Worm (Caenorhabditis elegans) whole organism, L4 larva: ENCODE results near the gene flp-7.

Source experiments
- D1046.2 ChIP-seq: fragments of 200-800 bp; sonication (Bioruptor generic); IDR thresholded peaks from 2 replicates; pipeline ENCODE4 v1.3.6; 2022; ENCODE audit warnings: missing genetic modification characterization, missing compliant biosample characterization
- F26F4.8 ChIP-seq: fragments of 200-800 bp; sonication (Bioruptor generic); conservative IDR thresholded peaks from 2 replicates; pipeline ENCODE4 v1.3.6; 2022; ENCODE audit warnings: missing genetic modification characterization, missing compliant biosample characterization
- F37D6.2 ChIP-seq: sonication (generic microtip); optimal IDR thresholded peaks from 2 replicates; lab custom pipeline; 2016; ENCODE audit warnings: mild to moderate bottlenecking, missing genetic modification characterization, missing compliant biosample characterization
- F44E2.7 ChIP-seq: fragments of 200-800 bp; sonication (Bioruptor generic); IDR thresholded peaks from 2 replicates; pipeline ENCODE4 v2.1.2; 2022; ENCODE audit warnings: missing genetic modification characterization, missing compliant biosample characterization
- F49E8.2 ChIP-seq: sonication (generic microtip); optimal IDR thresholded peaks from 2 replicates; lab custom pipeline; 2016; ENCODE audit warnings: missing compliant biosample characterization, mild to moderate bottlenecking, missing genetic modification characterization, borderline replicate concordance
- T26A8.4 ChIP-seq: fragments of 200-800 bp; sonication (Bioruptor generic); IDR thresholded peaks from 2 replicates; pipeline ENCODE4 v1.3.6; 2022; ENCODE audit warnings: missing genetic modification characterization, missing compliant biosample characterization
- Y105C5A.15 ChIP-seq: fragments of 200-800 bp; sonication (Bioruptor generic); IDR thresholded peaks from 2 replicates; pipeline ENCODE4 v1.3.6; 2022; ENCODE audit warnings: missing genetic modification characterization, missing compliant biosample characterization
- Y5F2A.4 ChIP-seq: fragments of 200-800 bp; sonication (Bioruptor generic); optimal IDR thresholded peaks from 2 replicates; lab custom pipeline; 2018; ENCODE audit warnings: mild to moderate bottlenecking, missing genetic modification characterization, missing compliant biosample characterization
- ZK337.2 ChIP-seq: fragments of 200-800 bp; sonication (Bioruptor generic); IDR thresholded peaks from 2 replicates; pipeline ENCODE4 v1.3.6; 2022; ENCODE audit warnings: missing genetic modification reagents, missing genetic modification characterization, missing compliant biosample characterization
- aly-2 ChIP-seq: sonication (generic microtip); optimal IDR thresholded peaks from 2 replicates; lab custom pipeline; 2018; ENCODE audit warnings: missing biosample characterization, missing genetic modification characterization
- attf-4 ChIP-seq: sonication (generic microtip); optimal IDR thresholded peaks from 3 replicates; lab custom pipeline; 2017; ENCODE audit warnings: missing biosample characterization, missing genetic modification characterization
- ceh-20 ChIP-seq: fragments of 200-800 bp; sonication (Bioruptor generic); IDR thresholded peaks from 2 replicates; pipeline ENCODE4 v1.3.6; 2022; ENCODE audit warnings: missing genetic modification reagents, missing genetic modification characterization, missing compliant biosample characterization
- ceh-32 ChIP-seq: sonication (generic microtip); optimal IDR thresholded peaks from 2 replicates; lab custom pipeline; 2016; ENCODE audit warnings: mild to moderate bottlenecking, missing genetic modification characterization, missing compliant biosample characterization; ENCODE audit not compliant: poor library complexity
- ces-1 ChIP-seq: fragments of 150-350 bp; sonication (generic microtip); optimal IDR thresholded peaks from 4 replicates; lab custom pipeline; 2014; ENCODE audit warnings: missing biosample characterization, missing genetic modification reagents, missing genetic modification characterization
- cey-2 ChIP-seq: sonication (generic microtip); optimal IDR thresholded peaks from 3 replicates; lab custom pipeline; 2017; ENCODE audit warnings: missing genetic modification characterization, mild to moderate bottlenecking, missing compliant biosample characterization, antibody characterized with exemption, borderline replicate concordance; ENCODE audit not compliant: insufficient read depth
- ctbp-1 ChIP-seq: fragments of 200-800 bp; sonication (Bioruptor generic); IDR thresholded peaks from 2 replicates; pipeline ENCODE4 v1.3.6; 2022; ENCODE audit warnings: missing genetic modification reagents, missing genetic modification characterization, missing compliant biosample characterization
- daf-16 ChIP-seq, 3 experiments: sonication (generic microtip); optimal IDR thresholded peaks; 2 replicates each; lab custom pipeline; 2016 to 2017; ENCODE audit warnings: missing genetic modification characterization in 3 of 3, missing genetic modification reagents in 3 of 3, mild to moderate bottlenecking in 2 of 3, missing compliant biosample characterization in 2 of 3, missing biosample characterization in 1 of 3, moderate library complexity in 1 of 3
- daf-19 ChIP-seq: fragments of 200-800 bp; sonication (Bioruptor generic); conservative IDR thresholded peaks from 2 replicates; pipeline ENCODE4 v1.3.6; 2022; ENCODE audit warnings: missing genetic modification characterization, missing compliant biosample characterization
- dmd-6 ChIP-seq: fragments of 200-800 bp; sonication (Bioruptor generic); IDR thresholded peaks from 2 replicates; pipeline ENCODE4 v1.3.6; 2022; ENCODE audit warnings: missing genetic modification reagents, missing genetic modification characterization, missing compliant biosample characterization
- dmd-8 ChIP-seq: fragments of 200-800 bp; sonication (Bioruptor generic); IDR thresholded peaks from 2 replicates; pipeline ENCODE4 v1.3.6; 2022; ENCODE audit warnings: missing genetic modification characterization, missing compliant biosample characterization
- dpl-1 ChIP-seq: fragments of 150-350 bp; optimal IDR thresholded peaks from 2 replicates; lab custom pipeline; 2014; ENCODE audit warnings: missing biosample characterization, missing genetic modification reagents, missing genetic modification characterization
- dve-1 ChIP-seq: sonication (generic microtip); optimal IDR thresholded peaks from 2 replicates; lab custom pipeline; 2017; ENCODE audit warnings: antibody characterized with exemption, mild to moderate bottlenecking, missing genetic modification characterization, missing compliant biosample characterization; ENCODE audit not compliant: insufficient read depth
- egl-27 ChIP-seq: sonication (generic microtip); optimal IDR thresholded peaks from 3 replicates; lab custom pipeline; 2017; ENCODE audit warnings: missing biosample characterization, missing genetic modification reagents, missing genetic modification characterization
- egl-43 ChIP-seq: fragments of 200-800 bp; sonication (Bioruptor generic); IDR thresholded peaks from 2 replicates; pipeline ENCODE4 v1.3.6; 2022; ENCODE audit warnings: missing genetic modification reagents, missing genetic modification characterization, missing compliant biosample characterization
- jun-1 ChIP-seq: fragments of 150-350 bp; optimal IDR thresholded peaks from 2 replicates; lab custom pipeline; 2014; ENCODE audit warnings: missing biosample characterization, missing genetic modification reagents, missing genetic modification characterization
- lin-13 ChIP-seq: fragments of 150-350 bp; optimal IDR thresholded peaks from 2 replicates; lab custom pipeline; 2014; ENCODE audit warnings: missing biosample characterization, missing genetic modification reagents, missing genetic modification characterization
- lin-29 ChIP-seq: fragments of 200-800 bp; sonication (Bioruptor generic); IDR thresholded peaks from 2 replicates; pipeline ENCODE4 v1.3.6; 2022; ENCODE audit warnings: missing genetic modification reagents, missing genetic modification characterization, missing compliant biosample characterization
- lin-39 ChIP-seq: fragments of 150-350 bp; optimal IDR thresholded peaks from 2 replicates; lab custom pipeline; 2014; ENCODE audit warnings: missing biosample characterization, missing genetic modification reagents, missing genetic modification characterization
- lir-3 ChIP-seq: sonication (generic microtip); optimal IDR thresholded peaks from 2 replicates; lab custom pipeline; 2016; ENCODE audit warnings: mild to moderate bottlenecking, missing genetic modification characterization, missing compliant biosample characterization
- madf-5 ChIP-seq, 2 experiments: fragments of 200-800 bp; sonication (Bioruptor generic); IDR thresholded peaks; 2 replicates each; pipeline ENCODE4 v1.3.6; 2022; ENCODE audit warnings: missing compliant biosample characterization in 2 of 2, missing genetic modification characterization in 2 of 2
- madf-9 ChIP-seq: fragments of 200-800 bp; sonication (Bioruptor generic); conservative IDR thresholded peaks from 2 replicates; pipeline ENCODE4 v1.3.6; 2022; ENCODE audit warnings: missing genetic modification reagents, missing genetic modification characterization, missing compliant biosample characterization
- mdl-1 ChIP-seq, 2 experiments: fragments of 150-350 bp in 1 of 2; sonication (generic microtip) in 1 of 2; optimal IDR thresholded peaks; 2 replicates each; lab custom pipeline; 2014 to 2017; ENCODE audit warnings: missing biosample characterization in 2 of 2, missing genetic modification characterization in 2 of 2
- mep-1 ChIP-seq: fragments of 150-350 bp; sonication (generic microtip); optimal IDR thresholded peaks from 3 replicates; lab custom pipeline; 2014; ENCODE audit warnings: missing biosample characterization, missing genetic modification characterization
- mxl-3 ChIP-seq: fragments of 200-800 bp; sonication (Bioruptor generic); optimal IDR thresholded peaks from 2 replicates; lab custom pipeline; 2018; ENCODE audit warnings: mild to moderate bottlenecking, missing genetic modification characterization, missing compliant biosample characterization
- nhr-102 ChIP-seq: sonication (generic microtip); optimal IDR thresholded peaks from 2 replicates; lab custom pipeline; 2016; ENCODE audit warnings: mild to moderate bottlenecking, missing genetic modification characterization, moderate library complexity, missing compliant biosample characterization
- nhr-237 ChIP-seq: sonication (generic microtip); optimal IDR thresholded peaks from 2 replicates; lab custom pipeline; 2017; ENCODE audit warnings: missing biosample characterization, missing genetic modification characterization
- nhr-25 ChIP-seq: sonication (generic microtip); optimal IDR thresholded peaks from 2 replicates; lab custom pipeline; 2017; ENCODE audit warnings: missing genetic modification characterization, mild to moderate bottlenecking, missing compliant biosample characterization, antibody characterized with exemption, moderate library complexity, borderline replicate concordance; ENCODE audit not compliant: insufficient read depth
- nhr-42 ChIP-seq: fragments of 200-800 bp; sonication (Bioruptor generic); IDR thresholded peaks from 2 replicates; pipeline ENCODE4 v1.3.6; 2022; ENCODE audit warnings: missing genetic modification characterization, missing compliant biosample characterization
- set-16 ChIP-seq: fragments of 200-800 bp; sonication (Bioruptor generic); IDR thresholded peaks from 2 replicates; pipeline ENCODE4 v1.3.6; 2022; ENCODE audit warnings: missing genetic modification reagents, missing genetic modification characterization, missing compliant biosample characterization
- snpc-4 ChIP-seq: fragments of 150-350 bp; optimal IDR thresholded peaks from 2 replicates; lab custom pipeline; 2014; ENCODE audit warnings: missing biosample characterization, missing genetic modification characterization
- spr-1 ChIP-seq: sonication (generic microtip); optimal IDR thresholded peaks from 2 replicates; lab custom pipeline; 2016; ENCODE audit warnings: mild to moderate bottlenecking, missing genetic modification characterization, missing compliant biosample characterization
- unc-39 ChIP-seq: sonication (generic microtip); optimal IDR thresholded peaks from 2 replicates; lab custom pipeline; 2017; ENCODE audit warnings: missing biosample characterization, missing genetic modification characterization
- zfp-3 ChIP-seq: fragments of 200-800 bp; sonication (Bioruptor generic); conservative IDR thresholded peaks from 2 replicates; pipeline ENCODE4 v1.3.6; 2022; ENCODE audit warnings: missing genetic modification reagents, missing genetic modification characterization, missing compliant biosample characterization
- zip-2 ChIP-seq: fragments of 150-350 bp; optimal IDR thresholded peaks from 2 replicates; lab custom pipeline; 2014; ENCODE audit warnings: missing biosample characterization, missing genetic modification characterization
- ztf-7 ChIP-seq: fragments of 150-350 bp; optimal IDR thresholded peaks from 2 replicates; lab custom pipeline; 2014; ENCODE audit warnings: missing biosample characterization, missing genetic modification characterization

flp-7 gene

DNA sequence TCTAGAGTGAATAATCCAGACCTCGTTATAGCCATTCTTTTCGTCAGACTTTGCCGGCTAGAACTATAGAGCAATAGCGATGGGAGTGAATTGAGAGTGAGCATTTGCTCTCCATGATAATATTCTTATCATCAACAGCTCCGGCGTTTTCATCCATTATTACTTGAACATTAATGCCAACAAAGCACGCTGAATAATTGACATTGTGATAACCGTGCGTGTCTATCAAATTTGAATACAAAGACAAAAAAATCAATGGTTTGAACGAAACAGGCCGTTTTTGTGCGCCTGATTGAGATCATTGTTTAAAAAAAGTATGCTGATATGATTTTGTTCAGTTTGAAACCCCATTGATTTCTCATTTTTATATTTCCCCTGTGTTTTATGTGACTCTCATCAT, 46.0 kb upstream of the flp-7 start, which contains the start of gene dct-11 (continued):
- TF ChIP-seq lin-29 (GFP tag; lab: Robert Waterston, UW) (no peak), lin-39 (tag; lab: Kevin White, UChicago) (no peak), dpl-1 (GFP tag; lab: Kevin White, UChicago) (no peak), ceh-20 (GFP tag; lab: Robert Waterston, UW) (no peak), daf-16 (GFP tag; optimal IDR thresholded peaks at IDR 0.05; lab: Kevin White, UChicago) (peak in 1 of 2 experiments; percentile 40), daf-16 (tag; optimal IDR thresholded peaks at IDR 0.05; lab: Kevin White, UChicago) (peak; percentile 72), set-16 (no peak), cey-2 (tag; lab: Kevin White, UChicago) (no peak), madf-9 (GFP tag; lab: Robert Waterston, UW) (no peak), dve-1 (tag; lab: Kevin White, UChicago) (peak; percentile 59), D1046.2 (GFP tag; lab: Robert Waterston, UW) (no peak), mxl-3 (GFP tag; lab: Kevin White, UChicago) (no peak), nhr-42 (GFP tag; lab: Robert Waterston, UW) (no peak), T26A8.4 (GFP tag; lab: Robert Waterston, UW) (no peak), ceh-32 (tag; lab: Kevin White, UChicago) (no peak)

- TF ChIP-seq zfp-3 (GFP tag; lab: Robert Waterston, UW) (peak; percentile 95), F49E8.2 (no peak), mdl-1 (tag; optimal IDR thresholded peaks at IDR 0.05; lab: Kevin White, UChicago) (peak; percentile 95 to 99), snpc-4 (tag; lab: Kevin White, UChicago) (peak; percentile 30), cey-2 (tag; lab: Kevin White, UChicago) (peak; percentile 90), Y105C5A.15 (no peak), nhr-237 (tag; lab: Kevin White, UChicago) (peak; percentile 79), daf-19 (GFP tag; lab: Robert Waterston, UW) (no peak), ces-1 (GFP tag; lab: Kevin White, UChicago) (peak; percentile 12), F26F4.8 (no peak), madf-5 (GFP tag; IDR thresholded peaks at IDR 0.05; lab: Robert Waterston, UW) (peak in 1 of 2 experiments; percentile 74; a peak in 2 of 4 replicates), ztf-7 (tag; lab: Kevin White, UChicago) (peak; percentile 91), attf-4 (tag; lab: Kevin White, UChicago) (peak; percentile 76), zip-2 (tag; lab: Kevin White, UChicago) (peak; percentile 80), egl-43 (peak; percentile 89), unc-39 (tag; lab: Kevin White, UChicago) (peak; percentile 67), ceh-20 (GFP tag; lab: Robert Waterston, UW) (peak; percentile 98), ctbp-1 (GFP tag; lab: Robert Waterston, UW) (peak; percentile 98), lin-29 (GFP tag; lab: Robert Waterston, UW) (peak; percentile 91), madf-9 (GFP tag; lab: Robert Waterston, UW) (peak; percentile 96), spr-1 (tag; lab: Kevin White, UChicago) (peak; percentile 92), lin-39 (tag; lab: Kevin White, UChicago) (no peak), lin-13 (peak; percentile 99), dmd-6 (GFP tag; lab: Robert Waterston, UW) (peak; percentile 100), ceh-32 (tag; lab: Kevin White, UChicago) (peak; percentile 80), Y5F2A.4 (GFP tag; lab: Kevin White, UChicago) (peak; percentile 32), lir-3 (no peak), ZK337.2 (GFP tag; lab: Robert Waterston, UW) (peak; percentile 54; the same call in 1 of the 2 replicates), nhr-25 (tag; lab: Kevin White, UChicago) (peak; percentile 97), dmd-8 (GFP tag; lab: Robert Waterston, UW) (0 out of 2 replicates have a peak, but pooled peaks have one; percentile 45), jun-1 (tag; lab: Kevin White, UChicago) (peak; percentile 96), F37D6.2 (tag; lab: Kevin White, UChicago) (peak; percentile 96), T26A8.4 (GFP tag; lab: Robert Waterston, UW) (peak; percentile 95), aly-2 (tag; lab: Kevin White, UChicago) (no peak), mep-1 (tag; lab: Kevin White, UChicago) (peak; percentile 99), egl-27 (tag; lab: Kevin White, UChicago) (no peak), mxl-3 (GFP tag; lab: Kevin White, UChicago) (peak; percentile 99), nhr-102 (tag; lab: Kevin White, UChicago) (peak; percentile 97), F44E2.7 (GFP tag; lab: Robert Waterston, UW) (no peak)
Measured at ce11 chrX:5841060-5841642, 44.5 kb upstream of the flp-7 start, which contains the start of gene puf-9. Gene puf-9 (plus strand): TSS chrX:5841592.
